Fruit fly (Drosophila melanogaster) whole organism, embryonic: ENCODE measurements around the gene Cul6.
A peak's percentile ranks its signal among the peaks of the same experiment; 100 is the strongest.

Experiments used
- BtbVII ChIP-seq: fragments of 200-800 bp; sonication (Bioruptor generic); optimal IDR thresholded peaks from 3 replicates; lab custom pipeline; 2017; ENCODE audit warnings: missing biosample characterization, mild to moderate bottlenecking, missing genetic modification characterization
- CG10209 ChIP-seq: fragments of 200-800 bp; sonication (Bioruptor generic); optimal IDR thresholded peaks from 3 replicates; lab custom pipeline; 2017; ENCODE audit warnings: missing biosample characterization, mild to moderate bottlenecking, missing genetic modification characterization, missing genetic modification reagents
- CG12659 ChIP-seq: fragments of 200-800 bp; sonication (Bioruptor generic); optimal IDR thresholded peaks from 3 replicates; lab custom pipeline; 2017; ENCODE audit warnings: mild to moderate bottlenecking, missing biosample characterization, missing genetic modification reagents, missing genetic modification characterization
- CG15073 ChIP-seq: fragments of 200-800 bp; sonication (Bioruptor generic); optimal IDR thresholded peaks from 2 replicates; lab custom pipeline; 2016; ENCODE audit warnings: missing biosample characterization, missing genetic modification characterization
- CG1647 ChIP-seq: fragments of 200-800 bp; sonication (Bioruptor generic); optimal IDR thresholded peaks from 3 replicates; lab custom pipeline; 2016; ENCODE audit warnings: missing biosample characterization, missing genetic modification characterization
- CG17802 ChIP-seq: fragments of 200-800 bp; sonication (Bioruptor generic); optimal IDR thresholded peaks from 2 replicates; lab custom pipeline; 2018; ENCODE audit warnings: missing biosample characterization, mild to moderate bottlenecking, missing genetic modification characterization, moderate library complexity
- CG18599 ChIP-seq: fragments of 200-800 bp; sonication (Bioruptor generic); optimal IDR thresholded peaks from 3 replicates; lab custom pipeline; 2017; ENCODE audit warnings: missing biosample characterization, missing genetic modification characterization, mild to moderate bottlenecking, moderate library complexity, missing genetic modification reagents
- CG3065 ChIP-seq: fragments of 200-800 bp; sonication (Bioruptor generic); optimal IDR thresholded peaks from 2 replicates; lab custom pipeline; 2016; ENCODE audit warnings: missing biosample characterization, missing genetic modification characterization
- CG3163 ChIP-seq: fragments of 200-800 bp; sonication (Bioruptor generic); optimal IDR thresholded peaks from 3 replicates; lab custom pipeline; 2016; ENCODE audit warnings: missing biosample characterization, missing genetic modification characterization
- CG3407 ChIP-seq: fragments of 200-800 bp; sonication (Bioruptor generic); optimal IDR thresholded peaks from 2 replicates; lab custom pipeline; 2018; ENCODE audit warnings: missing biosample characterization, mild to moderate bottlenecking, missing genetic modification characterization
- CG43689 ChIP-seq: fragments of 200-800 bp; sonication (Bioruptor generic); IDR thresholded peaks from 2 replicates; pipeline ENCODE4 v1.3.6; 2022; ENCODE audit warnings: missing biosample characterization, missing genetic modification characterization
- CG5245 ChIP-seq: fragments of 200-800 bp; sonication (Bioruptor generic); optimal IDR thresholded peaks from 3 replicates; lab custom pipeline; 2016; ENCODE audit warnings: missing biosample characterization, missing genetic modification characterization
- CG6689 ChIP-seq: fragments of 200-800 bp; sonication (Bioruptor generic); IDR thresholded peaks from 2 replicates; pipeline ENCODE4 v1.3.6; 2022; ENCODE audit warnings: missing biosample characterization, missing genetic modification characterization
- CG6765 ChIP-seq: fragments of 200-800 bp; sonication (Bioruptor generic); optimal IDR thresholded peaks from 3 replicates; lab custom pipeline; 2017; ENCODE audit warnings: missing biosample characterization, mild to moderate bottlenecking, missing genetic modification characterization
- CG8290 ChIP-seq, 3 experiments: fragments of 200-800 bp; sonication (Bioruptor generic); optimal IDR thresholded peaks; 2 replicates each; lab custom pipeline; 2016 to 2019; ENCODE audit warnings: missing biosample characterization in 3 of 3, missing genetic modification characterization in 3 of 3, mild to moderate bottlenecking in 2 of 3, moderate library complexity in 1 of 3
- CG8388 ChIP-seq: fragments of 200-800 bp; sonication (Bioruptor generic); optimal IDR thresholded peaks from 2 replicates; lab custom pipeline; 2019; ENCODE audit warnings: missing biosample characterization, mild to moderate bottlenecking, missing genetic modification characterization, moderate library complexity
- CrebB ChIP-seq: fragments of 200-800 bp; sonication (Bioruptor generic); optimal IDR thresholded peaks from 3 replicates; lab custom pipeline; 2018; ENCODE audit warnings: missing biosample characterization, mild to moderate bottlenecking, missing genetic modification characterization
- D ChIP-seq, 2 experiments: fragments of 200-800 bp in 1 of 2; fragments of >200 bp in 1 of 2; sonication (Bioruptor generic) in 1 of 2; optimal IDR thresholded peaks; 2 replicates in 1 of 2; 3 replicates in 1 of 2; lab custom pipeline; 2017; ENCODE audit warnings: mild to moderate bottlenecking in 1 of 2, missing biosample characterization in 1 of 2, missing genetic modification characterization in 1 of 2, missing genetic modification reagents in 1 of 2
- Dp ChIP-seq: fragments of 200-800 bp; sonication (Bioruptor generic); optimal IDR thresholded peaks from 2 replicates; lab custom pipeline; 2018; ENCODE audit warnings: missing biosample characterization, mild to moderate bottlenecking, missing genetic modification characterization, moderate library complexity
- Dref ChIP-seq: fragments of 200-800 bp; sonication (Bioruptor generic); IDR thresholded peaks from 2 replicates; pipeline ENCODE4 v1.3.6; 2022; ENCODE audit warnings: missing biosample characterization, missing genetic modification characterization
- H15 ChIP-seq: fragments of 200-800 bp; sonication (Bioruptor generic); IDR thresholded peaks from 3 replicates; pipeline ENCODE4 v1.3.6; 2022; ENCODE audit warnings: missing biosample characterization, missing genetic modification characterization
- Neu2 ChIP-seq: fragments of 200-800 bp; sonication (Bioruptor generic); optimal IDR thresholded peaks from 3 replicates; lab custom pipeline; 2016; ENCODE audit warnings: missing biosample characterization, missing genetic modification characterization, borderline replicate concordance
- NfI ChIP-seq: fragments of 200-800 bp; sonication (Bioruptor generic); optimal IDR thresholded peaks from 3 replicates; lab custom pipeline; 2018; ENCODE audit warnings: missing biosample characterization, mild to moderate bottlenecking, missing genetic modification characterization, moderate library complexity
- Oaz ChIP-seq: fragments of 200-800 bp; sonication (Bioruptor generic); IDR thresholded peaks from 2 replicates; pipeline ENCODE4 v1.3.6; 2022; ENCODE audit warnings: missing biosample characterization, missing genetic modification characterization
- Side ChIP-seq: fragments of 200-800 bp; sonication (Bioruptor generic); optimal IDR thresholded peaks from 2 replicates; lab custom pipeline; 2016; ENCODE audit warnings: missing biosample characterization, missing genetic modification characterization
- Xbp1 ChIP-seq: fragments of 200-800 bp; sonication (Bioruptor generic); optimal IDR thresholded peaks from 3 replicates; lab custom pipeline; 2016; ENCODE audit warnings: missing biosample characterization, mild to moderate bottlenecking, missing genetic modification characterization
- ase ChIP-seq: fragments of 200-800 bp; sonication (Bioruptor generic); IDR thresholded peaks from 3 replicates; pipeline ENCODE4 v1.3.6; 2022; ENCODE audit warnings: missing biosample characterization, missing genetic modification characterization
- bsh ChIP-seq, 2 experiments: fragments of 200-800 bp; sonication (Bioruptor generic); optimal IDR thresholded peaks; 2 replicates each; lab custom pipeline; 2017 to 2018; ENCODE audit warnings: mild to moderate bottlenecking in 2 of 2, missing biosample characterization in 2 of 2, missing genetic modification characterization in 2 of 2, moderate library complexity in 1 of 2
- cato ChIP-seq: fragments of 200-800 bp; sonication (Bioruptor generic); optimal IDR thresholded peaks from 2 replicates; lab custom pipeline; 2016; ENCODE audit warnings: missing biosample characterization, missing genetic modification characterization, borderline replicate concordance
- da ChIP-seq: fragments of 200-800 bp; sonication (Bioruptor generic); optimal IDR thresholded peaks from 2 replicates; lab custom pipeline; 2016; ENCODE audit warnings: missing biosample characterization, missing genetic modification characterization
- dimm ChIP-seq: fragments of 200-800 bp; sonication (Bioruptor generic); IDR thresholded peaks from 2 replicates; pipeline ENCODE4 v1.3.6; 2022; ENCODE audit warnings: missing biosample characterization, missing genetic modification characterization
- dmrt11E ChIP-seq: fragments of 200-800 bp; sonication (Bioruptor generic); optimal IDR thresholded peaks from 3 replicates; lab custom pipeline; 2018; ENCODE audit warnings: missing biosample characterization, mild to moderate bottlenecking, missing genetic modification characterization, moderate library complexity
- fd64A ChIP-seq: fragments of 200-800 bp; sonication (Bioruptor generic); optimal IDR thresholded peaks from 3 replicates; lab custom pipeline; 2018; ENCODE audit warnings: missing biosample characterization, mild to moderate bottlenecking, missing genetic modification characterization
- gsb-n ChIP-seq: fragments of 200-800 bp; sonication (Bioruptor generic); optimal IDR thresholded peaks from 3 replicates; lab custom pipeline; 2018; ENCODE audit warnings: missing biosample characterization, mild to moderate bottlenecking, missing genetic modification characterization
- inv ChIP-seq: fragments of 200-800 bp; sonication (Bioruptor generic); IDR thresholded peaks from 2 replicates; pipeline ENCODE4 v1.3.6; 2022; ENCODE audit warnings: missing biosample characterization, missing genetic modification characterization; ENCODE audit not compliant: partially characterized antibody
- lilli ChIP-seq: fragments of 200-800 bp; sonication (Bioruptor generic); optimal IDR thresholded peaks from 3 replicates; lab custom pipeline; 2016; ENCODE audit warnings: missing biosample characterization, missing genetic modification characterization
- lola ChIP-seq, 3 experiments: fragments of >200 bp in 2 of 3; fragments of 200-800 bp in 1 of 3; sonication (Bioruptor generic) in 1 of 3; optimal IDR thresholded peaks; 2 replicates each; lab custom pipeline; 2017 to 2019; ENCODE audit warnings: missing biosample characterization in 3 of 3, missing genetic modification characterization in 3 of 3, mild to moderate bottlenecking in 1 of 3, moderate library complexity in 1 of 3
- nom ChIP-seq: fragments of 200-800 bp; sonication (Bioruptor generic); optimal IDR thresholded peaks from 2 replicates; lab custom pipeline; 2017; ENCODE audit warnings: missing biosample characterization, missing genetic modification characterization, mild to moderate bottlenecking, moderate library complexity, missing genetic modification reagents
- p53 ChIP-seq: fragments of 200-800 bp; sonication (Bioruptor generic); optimal IDR thresholded peaks from 2 replicates; lab custom pipeline; 2016; ENCODE audit warnings: missing biosample characterization, missing genetic modification characterization
- pb ChIP-seq: fragments of 200-800 bp; sonication (Bioruptor generic); optimal IDR thresholded peaks from 3 replicates; lab custom pipeline; 2016; ENCODE audit warnings: missing biosample characterization, missing genetic modification characterization
- phol ChIP-seq: fragments of 200-800 bp; sonication (Bioruptor generic); optimal IDR thresholded peaks from 3 replicates; lab custom pipeline; 2018; ENCODE audit warnings: missing biosample characterization, mild to moderate bottlenecking, missing genetic modification characterization, moderate library complexity
- pzg ChIP-seq: fragments of 200-800 bp; sonication (Bioruptor generic); optimal IDR thresholded peaks from 3 replicates; lab custom pipeline; 2018; ENCODE audit warnings: missing biosample characterization, mild to moderate bottlenecking, missing genetic modification characterization, moderate library complexity
- salm ChIP-seq: fragments of 200-800 bp; sonication (Bioruptor generic); optimal IDR thresholded peaks from 2 replicates; lab custom pipeline; 2018; ENCODE audit warnings: missing biosample characterization, mild to moderate bottlenecking, missing genetic modification characterization
- sc ChIP-seq, 3 experiments: fragments of >200 bp in 2 of 3; fragments of 200-800 bp in 1 of 3; sonication (Bioruptor generic) in 1 of 3; optimal IDR thresholded peaks; 2 replicates in 2 of 3; 3 replicates in 1 of 3; lab custom pipeline; 2017; ENCODE audit warnings: mild to moderate bottlenecking in 1 of 3, missing biosample characterization in 1 of 3, missing genetic modification characterization in 1 of 3, missing genetic modification reagents in 1 of 3
- sd ChIP-seq: fragments of 200-800 bp; sonication (Bioruptor generic); optimal IDR thresholded peaks from 3 replicates; lab custom pipeline; 2018; ENCODE audit warnings: missing biosample characterization, mild to moderate bottlenecking, missing genetic modification characterization, moderate library complexity
- slp2 ChIP-seq: fragments of 200-800 bp; sonication (Bioruptor generic); optimal IDR thresholded peaks from 2 replicates; lab custom pipeline; 2016; ENCODE audit warnings: missing biosample characterization, missing genetic modification characterization
- so ChIP-seq: fragments of 200-800 bp; sonication (Bioruptor generic); IDR thresholded peaks from 3 replicates; pipeline ENCODE4 v1.3.6; 2022; ENCODE audit warnings: missing biosample characterization, missing genetic modification characterization
- wek ChIP-seq: fragments of 200-800 bp; sonication (Bioruptor generic); optimal IDR thresholded peaks from 3 replicates; lab custom pipeline; 2018; ENCODE audit warnings: missing biosample characterization, mild to moderate bottlenecking, missing genetic modification characterization, moderate library complexity

Gene Cul6

dm6 chr3L:13006490-13006889 lies 5.0 kb downstream of the Cul6 start, which contains the start of gene CG11263 (continued):
- TF ChIP-seq fd64A (GFP tag; lab: Kevin White, UChicago) (no peak), dimm (GFP tag; lab: Robert Waterston, UW) (no peak), CG3163 (peak; percentile 37), wek (no peak), pzg (peak; percentile 84), NfI (GFP tag; lab: Kevin White, UChicago) (peak; percentile 34), CG18599 (GFP tag; lab: Kevin White, UChicago) (no peak), H15 (GFP tag; lab: Robert Waterston, UW) (no peak), Neu2 (GFP tag; lab: Kevin White, UChicago) (no peak), lilli (GFP tag; lab: Kevin White, UChicago) (peak; percentile 74), CG10209 (GFP tag; lab: Kevin White, UChicago) (peak; percentile 19), CG15073 (no peak), dmrt11E (tag; lab: Kevin White, UChicago) (peak; percentile 1), bsh (GFP tag; optimal IDR thresholded peaks at IDR 0.05; lab: Kevin White, UChicago) (no peak), inv (peak; percentile 74), cato (GFP tag; lab: Kevin White, UChicago) (no peak), da (GFP tag; lab: Kevin White, UChicago) (no peak), CG43689 (GFP tag; lab: Robert Waterston, UW) (no peak), Oaz (GFP tag; lab: Robert Waterston, UW) (no peak), CrebB (tag; lab: Kevin White, UChicago) (no peak), CG3065 (peak; percentile 77), BtbVII (GFP tag; lab: Kevin White, UChicago) (no peak), Dp (peak; percentile 63), CG8388 (GFP tag; lab: Kevin White, UChicago) (no peak), phol (tag; lab: Kevin White, UChicago) (peak; percentile 56), CG3407 (GFP tag; lab: Kevin White, UChicago) (no peak), Dref (peak; percentile 96), sd (tag; lab: Kevin White, UChicago) (no peak), Xbp1 (GFP tag; lab: Kevin White, UChicago) (peak; percentile 73), p53 (GFP tag; lab: Kevin White, UChicago) (peak; percentile 29), ase (GFP tag; lab: Robert Waterston, UW) (peak; percentile 35; the same call in 1 of the 3 replicates), CG6689 (GFP tag; lab: Robert Waterston, UW) (0 out of 2 replicates have a peak, but pooled peaks have one; percentile 29), slp2 (GFP tag; lab: Kevin White, UChicago) (peak; percentile 62), lola (GFP tag; optimal IDR thresholded peaks at IDR 0.05; lab: Kevin White, UChicago) (no peak), CG1647 (GFP tag; lab: Kevin White, UChicago) (peak; percentile 58), D (optimal IDR thresholded peaks at IDR 0.05; lab: Kevin White, UChicago) (no peak), D (GFP tag; optimal IDR thresholded peaks at IDR 0.05; lab: Kevin White, UChicago) (peak; percentile 24), CG8290 (GFP tag; optimal IDR thresholded peaks at IDR 0.05; lab: Kevin White, UChicago) (peak; percentile 73), CG8290 (tag; optimal IDR thresholded peaks at IDR 0.05; lab: Kevin White, UChicago) (peak; percentile 21 to 80), so (no peak), CG5245 (GFP tag; lab: Kevin White, UChicago) (peak; percentile 7), salm (tag; lab: Kevin White, UChicago) (no peak), sc (optimal IDR thresholded peaks at IDR 0.05; lab: Kevin White, UChicago) (no peak), sc (GFP tag; optimal IDR thresholded peaks at IDR 0.05; lab: Kevin White, UChicago) (no peak), CG6765 (GFP tag; lab: Kevin White, UChicago) (no peak), gsb-n (tag; lab: Kevin White, UChicago) (no peak), Side (GFP tag; lab: Kevin White, UChicago) (peak; percentile 66), CG12659 (GFP tag; lab: Kevin White, UChicago) (peak; percentile 43), pb (GFP tag; lab: Kevin White, UChicago) (no peak), CG17802 (tag; lab: Kevin White, UChicago) (no peak), nom (GFP tag; lab: Kevin White, UChicago) (no peak)
